Worm (Caenorhabditis elegans) whole organism, L3 larva: ENCODE data around the gene tbx-43.

Experiments
- aly-2 ChIP-seq: fragments of 150-350 bp; optimal IDR thresholded peaks from 2 replicates; lab custom pipeline; 2014; ENCODE audit warnings: missing biosample characterization, missing genetic modification characterization
- daf-12 ChIP-seq: fragments of 150-350 bp; optimal IDR thresholded peaks from 2 replicates; lab custom pipeline; 2014; ENCODE audit warnings: missing biosample characterization, missing genetic modification reagents, missing genetic modification characterization
- fkh-10 ChIP-seq: sonication (generic microtip); optimal IDR thresholded peaks from 2 replicates; lab custom pipeline; 2017; ENCODE audit warnings: missing biosample characterization, missing genetic modification reagents, missing genetic modification characterization
- nfya-1 ChIP-seq: sonication (generic microtip); optimal IDR thresholded peaks from 2 replicates; lab custom pipeline; 2017; ENCODE audit warnings: missing genetic modification characterization, mild to moderate bottlenecking, missing compliant biosample characterization, antibody characterized with exemption, moderate library complexity; ENCODE audit not compliant: insufficient read depth
- nhr-11 ChIP-seq: fragments of 150-350 bp; optimal IDR thresholded peaks from 2 replicates; lab custom pipeline; 2014; ENCODE audit warnings: missing biosample characterization, missing genetic modification characterization
- nhr-237 ChIP-seq: fragments of 150-350 bp; optimal IDR thresholded peaks from 2 replicates; lab custom pipeline; 2014; ENCODE audit warnings: missing biosample characterization, missing genetic modification characterization
- nhr-28 ChIP-seq: fragments of 150-350 bp; optimal IDR thresholded peaks from 2 replicates; lab custom pipeline; 2014; ENCODE audit warnings: missing biosample characterization, missing genetic modification characterization
- nhr-76 ChIP-seq: fragments of 150-350 bp; sonication (generic microtip); optimal IDR thresholded peaks from 5 replicates; lab custom pipeline; 2014; ENCODE audit warnings: missing biosample characterization, missing genetic modification characterization
- pha-4 ChIP-seq: fragments of 150-350 bp; optimal IDR thresholded peaks from 2 replicates; lab custom pipeline; 2014; ENCODE audit warnings: missing biosample characterization, missing genetic modification reagents, missing genetic modification characterization
- ztf-11 ChIP-seq: fragments of 150-350 bp; optimal IDR thresholded peaks from 2 replicates; lab custom pipeline; 2014; ENCODE audit warnings: missing biosample characterization, missing genetic modification characterization

ce11 chrIII:1804477-1804876, 34.6 kb upstream of the tbx-43 start:
- TF ChIP-seq nfya-1 (tag; lab: Kevin White, UChicago) = no peak
- no peak for TF ChIP-seq aly-2 (tag; lab: Kevin White, UChicago)
- TF ChIP-seq daf-12 = no peak
- no peak for TF ChIP-seq nhr-76 (tag; lab: Kevin White, UChicago)
- TF ChIP-seq pha-4 (tag; lab: Kevin White, UChicago) = no peak
- no peak for TF ChIP-seq fkh-10 (GFP tag; lab: Kevin White, UChicago)
- no peak for TF ChIP-seq nhr-11 (tag; lab: Kevin White, UChicago)
- TF ChIP-seq nhr-237 (tag; lab: Kevin White, UChicago) = no peak
- TF ChIP-seq ztf-11 (tag; lab: Kevin White, UChicago) = no peak
- no peak for TF ChIP-seq nhr-28 (tag; lab: Kevin White, UChicago)
